Fruit fly (Drosophila melanogaster) whole organism, embryonic: ENCODE data around the gene Rrp1.

Source experiments
- ATbp ChIP-seq: fragments of 200-800 bp; sonication (Bioruptor generic); optimal IDR thresholded peaks from 2 replicates; lab custom pipeline; 2017; ENCODE audit warnings: missing biosample characterization, mild to moderate bottlenecking, missing genetic modification characterization, missing genetic modification reagents
- Adf1 ChIP-seq: fragments of 200-800 bp; sonication (Bioruptor generic); IDR thresholded peaks from 2 replicates; pipeline ENCODE4 v1.3.6; 2022; ENCODE audit warnings: missing biosample characterization, missing genetic modification characterization
- Awh ChIP-seq: fragments of 200-800 bp; sonication (Bioruptor generic); IDR thresholded peaks from 2 replicates; pipeline ENCODE4, ENCODE4 v1.3.6; 2022; ENCODE audit warnings: missing biosample characterization, missing genetic modification characterization
- CG10431 ChIP-seq: fragments of 200-800 bp; sonication (Bioruptor generic); optimal IDR thresholded peaks from 3 replicates; lab custom pipeline; 2018; ENCODE audit warnings: missing biosample characterization, mild to moderate bottlenecking, missing genetic modification characterization
- CG10565 ChIP-seq: fragments of 200-800 bp; sonication (Bioruptor generic); optimal IDR thresholded peaks from 3 replicates; lab custom pipeline; 2016; ENCODE audit warnings: missing biosample characterization, mild to moderate bottlenecking, missing genetic modification characterization
- CG11723 ChIP-seq: fragments of 200-800 bp; sonication (Bioruptor generic); optimal IDR thresholded peaks from 2 replicates; lab custom pipeline; 2017; ENCODE audit warnings: missing biosample characterization, mild to moderate bottlenecking, missing genetic modification characterization
- CG12104 ChIP-seq: fragments of 200-800 bp; sonication (Bioruptor generic); optimal IDR thresholded peaks from 3 replicates; lab custom pipeline; 2016; ENCODE audit warnings: missing biosample characterization, missing genetic modification characterization
- CG14014 ChIP-seq: fragments of 200-800 bp; sonication (Bioruptor generic); IDR thresholded peaks from 2 replicates; pipeline ENCODE4 v1.3.6; 2022; ENCODE audit warnings: missing biosample characterization, missing genetic modification characterization
- CG14667 ChIP-seq: fragments of 200-800 bp; sonication (Bioruptor generic); IDR thresholded peaks from 2 replicates; pipeline ENCODE4 v1.3.6; 2022; ENCODE audit warnings: missing biosample characterization, missing genetic modification characterization
- CG14710 ChIP-seq: fragments of 200-800 bp; sonication (Bioruptor generic); optimal IDR thresholded peaks from 3 replicates; lab custom pipeline; 2019; ENCODE audit warnings: missing biosample characterization, mild to moderate bottlenecking, missing genetic modification characterization, moderate library complexity
- CG1602 ChIP-seq: fragments of 200-800 bp; sonication (Bioruptor generic); optimal IDR thresholded peaks from 3 replicates; lab custom pipeline; 2016; ENCODE audit warnings: missing biosample characterization, missing genetic modification characterization
- CG1603 ChIP-seq: fragments of 200-800 bp; sonication (Bioruptor generic); optimal IDR thresholded peaks from 2 replicates; lab custom pipeline; 2019; ENCODE audit warnings: missing biosample characterization, mild to moderate bottlenecking, missing genetic modification characterization, moderate library complexity
- CG17612 ChIP-seq: fragments of 200-800 bp; sonication (Bioruptor generic); IDR thresholded peaks from 2 replicates; pipeline ENCODE4 v1.3.6; 2022; ENCODE audit warnings: missing biosample characterization, missing genetic modification characterization
- CG2199 ChIP-seq: fragments of 200-800 bp; sonication (Bioruptor generic); IDR thresholded peaks from 3 replicates; pipeline ENCODE4 v1.3.6; 2022; ENCODE audit warnings: missing biosample characterization, missing genetic modification characterization
- CG31365 ChIP-seq: fragments of 200-800 bp; sonication (Bioruptor generic); optimal IDR thresholded peaks from 2 replicates; lab custom pipeline; 2018; ENCODE audit warnings: missing biosample characterization, mild to moderate bottlenecking, missing genetic modification characterization
- CG31388 ChIP-seq: fragments of 200-800 bp; sonication (Bioruptor generic); optimal IDR thresholded peaks from 2 replicates; lab custom pipeline; 2016; ENCODE audit warnings: missing biosample characterization, missing genetic modification characterization
- CG33557 ChIP-seq: fragments of 200-800 bp; sonication (Bioruptor generic); optimal IDR thresholded peaks from 2 replicates; lab custom pipeline; 2019; ENCODE audit warnings: missing biosample characterization, mild to moderate bottlenecking, missing genetic modification characterization, moderate library complexity
- CG4424 ChIP-seq: fragments of 200-800 bp; sonication (Bioruptor generic); optimal IDR thresholded peaks from 3 replicates; lab custom pipeline; 2016; ENCODE audit warnings: missing biosample characterization, missing genetic modification characterization
- CG4730 ChIP-seq: fragments of 200-800 bp; sonication (Bioruptor generic); IDR thresholded peaks from 2 replicates; pipeline ENCODE4 v1.3.6; 2022; ENCODE audit warnings: missing biosample characterization, missing genetic modification characterization
- CG6813 ChIP-seq: fragments of 200-800 bp; sonication (Bioruptor generic); optimal IDR thresholded peaks from 2 replicates; lab custom pipeline; 2017; ENCODE audit warnings: missing biosample characterization, missing genetic modification characterization, mild to moderate bottlenecking, moderate library complexity, missing genetic modification reagents
- CG7357 ChIP-seq: fragments of 200-800 bp; sonication (Bioruptor generic); IDR thresholded peaks from 3 replicates; pipeline ENCODE4 v1.3.6; 2022; ENCODE audit warnings: missing biosample characterization, missing genetic modification characterization
- CG9437 ChIP-seq: fragments of 200-800 bp; sonication (Bioruptor generic); optimal IDR thresholded peaks from 2 replicates; lab custom pipeline; 2018; ENCODE audit warnings: missing biosample characterization, mild to moderate bottlenecking, missing genetic modification characterization
- D ChIP-seq, 2 experiments: fragments of 200-800 bp in 1 of 2; fragments of >200 bp in 1 of 2; sonication (Bioruptor generic) in 1 of 2; optimal IDR thresholded peaks; 2 replicates in 1 of 2; 3 replicates in 1 of 2; lab custom pipeline; 2017; ENCODE audit warnings: mild to moderate bottlenecking in 1 of 2, missing biosample characterization in 1 of 2, missing genetic modification characterization in 1 of 2, missing genetic modification reagents in 1 of 2
- Dad ChIP-seq: fragments of 200-800 bp; sonication (Bioruptor generic); optimal IDR thresholded peaks from 3 replicates; lab custom pipeline; 2016; ENCODE audit warnings: missing biosample characterization, missing genetic modification characterization
- Dbx ChIP-seq: fragments of 200-800 bp; sonication (Bioruptor generic); IDR thresholded peaks from 3 replicates; pipeline ENCODE4 v1.3.6; 2022; ENCODE audit warnings: missing biosample characterization, missing genetic modification characterization
- Dp ChIP-seq: fragments of 200-800 bp; sonication (Bioruptor generic); optimal IDR thresholded peaks from 2 replicates; lab custom pipeline; 2018; ENCODE audit warnings: missing biosample characterization, mild to moderate bottlenecking, missing genetic modification characterization, moderate library complexity
- Eip74EF ChIP-seq, 2 experiments: fragments of 200-800 bp in 1 of 2; fragments of >200 bp in 1 of 2; sonication (Bioruptor generic) in 1 of 2; optimal IDR thresholded peaks; 2 replicates each; lab custom pipeline; 2017 to 2019; ENCODE audit warnings: missing biosample characterization in 2 of 2, missing genetic modification characterization in 2 of 2, mild to moderate bottlenecking in 1 of 2, moderate library complexity in 1 of 2
- Fer3 ChIP-seq: fragments of 200-800 bp; sonication (Bioruptor generic); optimal IDR thresholded peaks from 2 replicates; lab custom pipeline; 2018; ENCODE audit warnings: missing biosample characterization, mild to moderate bottlenecking, missing genetic modification characterization, moderate library complexity
- Gsc ChIP-seq: fragments of 200-800 bp; sonication (Bioruptor generic); IDR thresholded peaks from 2 replicates; pipeline ENCODE4 v1.3.6; 2022; ENCODE audit warnings: missing biosample characterization, missing genetic modification characterization
- H2.0 ChIP-seq: fragments of 200-800 bp; sonication (Bioruptor generic); IDR thresholded peaks from 2 replicates; pipeline ENCODE4 v1.3.6; 2022; ENCODE audit warnings: missing biosample characterization, missing genetic modification characterization
- HmgZ ChIP-seq: fragments of 200-800 bp; sonication (Bioruptor generic); optimal IDR thresholded peaks from 2 replicates; lab custom pipeline; 2018; ENCODE audit warnings: missing biosample characterization, mild to moderate bottlenecking, missing genetic modification characterization
- Kr ChIP-seq: fragments of 200-800 bp; sonication (Bioruptor generic); optimal IDR thresholded peaks from 2 replicates; lab custom pipeline; 2017; ENCODE audit warnings: missing biosample characterization, mild to moderate bottlenecking, missing genetic modification characterization
- Lhr ChIP-seq: fragments of 200-800 bp; sonication (Bioruptor generic); optimal IDR thresholded peaks from 3 replicates; lab custom pipeline; 2017; ENCODE audit warnings: mild to moderate bottlenecking, missing biosample characterization, missing genetic modification reagents, missing genetic modification characterization
- Lpt ChIP-seq: fragments of >200 bp; optimal IDR thresholded peaks from 2 replicates; lab custom pipeline; 2018; ENCODE audit warnings: missing biosample characterization, missing genetic modification characterization
- Myb ChIP-seq: fragments of 200-800 bp; sonication (Bioruptor generic); optimal IDR thresholded peaks from 2 replicates; lab custom pipeline; 2016; ENCODE audit warnings: missing biosample characterization, missing genetic modification characterization
- Nf-YC ChIP-seq: fragments of 200-800 bp; optimal IDR thresholded peaks from 3 replicates; lab custom pipeline; 2019; ENCODE audit warnings: missing biosample characterization, mild to moderate bottlenecking, missing genetic modification characterization, moderate library complexity
- Optix ChIP-seq: fragments of 200-800 bp; sonication (Bioruptor generic); IDR thresholded peaks from 3 replicates; pipeline ENCODE4 v1.3.6; 2022; ENCODE audit warnings: missing biosample characterization, missing genetic modification characterization
- da ChIP-seq: fragments of 200-800 bp; sonication (Bioruptor generic); optimal IDR thresholded peaks from 2 replicates; lab custom pipeline; 2016; ENCODE audit warnings: missing biosample characterization, missing genetic modification characterization
- hb ChIP-seq: fragments of 200-800 bp; sonication (Bioruptor generic); IDR thresholded peaks from 3 replicates; pipeline ENCODE4 v1.3.6; 2022; ENCODE audit warnings: missing biosample characterization, missing genetic modification characterization; ENCODE audit not compliant: partially characterized antibody
- insv ChIP-seq, 2 experiments: fragments of 200-800 bp; sonication (Bioruptor generic); optimal IDR thresholded peaks; 3 replicates each; lab custom pipeline; 2016 to 2018; ENCODE audit warnings: missing biosample characterization in 2 of 2, missing genetic modification characterization in 2 of 2
- lmd ChIP-seq: fragments of 200-800 bp; sonication (Bioruptor generic); IDR thresholded peaks from 2 replicates; pipeline ENCODE4 v1.3.6; 2022; ENCODE audit warnings: missing biosample characterization, missing genetic modification characterization
- mirr ChIP-seq: fragments of 200-800 bp; sonication (Bioruptor generic); optimal IDR thresholded peaks from 3 replicates; lab custom pipeline; 2018; ENCODE audit warnings: missing biosample characterization, mild to moderate bottlenecking, missing genetic modification characterization
- sc ChIP-seq, 3 experiments: fragments of >200 bp in 2 of 3; fragments of 200-800 bp in 1 of 3; sonication (Bioruptor generic) in 1 of 3; optimal IDR thresholded peaks; 2 replicates in 2 of 3; 3 replicates in 1 of 3; lab custom pipeline; 2017; ENCODE audit warnings: mild to moderate bottlenecking in 1 of 3, missing biosample characterization in 1 of 3, missing genetic modification characterization in 1 of 3, missing genetic modification reagents in 1 of 3
- sima ChIP-seq: fragments of 200-800 bp; sonication (Bioruptor generic); optimal IDR thresholded peaks from 2 replicates; lab custom pipeline; 2016; ENCODE audit warnings: missing biosample characterization, missing genetic modification characterization
- stc ChIP-seq: fragments of 200-800 bp; sonication (Bioruptor generic); IDR thresholded peaks from 2 replicates; pipeline ENCODE4 v1.3.6; 2022; ENCODE audit warnings: missing biosample characterization, missing genetic modification characterization
- tap ChIP-seq: fragments of 200-800 bp; optimal IDR thresholded peaks from 3 replicates; lab custom pipeline; 2019; ENCODE audit warnings: missing biosample characterization, mild to moderate bottlenecking, missing genetic modification characterization, moderate library complexity
- toy ChIP-seq: fragments of 200-800 bp; sonication (Bioruptor generic); IDR thresholded peaks from 2 replicates; pipeline ENCODE4 v1.3.6; 2022; ENCODE audit warnings: missing biosample characterization, missing genetic modification characterization
- vnd ChIP-seq: fragments of 200-800 bp; sonication (Bioruptor generic); IDR thresholded peaks from 3 replicates; pipeline ENCODE4 v1.3.6; 2022; ENCODE audit warnings: missing biosample characterization, missing genetic modification characterization; ENCODE audit not compliant: partially characterized antibody

Rrp1 gene

dm6 chr2L:2987681-2988381 lies 15.5 kb upstream of the Rrp1 start, which contains the start of the genes Chd1 and Bem46 (continued):
- TF ChIP-seq Lhr (GFP tag; lab: Kevin White, UChicago): no peak
- no peak for TF ChIP-seq Dp (GFP tag; lab: Kevin White, UChicago)
- TF ChIP-seq vnd: no peak
- peak; percentile 86 for TF ChIP-seq CG4730 (GFP tag; lab: Robert Waterston, UW)
- TF ChIP-seq CG6813: peak; percentile 60
- peak; percentile 19 for TF ChIP-seq CG10565 (GFP tag; lab: Kevin White, UChicago)
- peak; percentile 86 for TF ChIP-seq Fer3 (tag; lab: Kevin White, UChicago)
- TF ChIP-seq H2.0: peak; percentile 79
- TF ChIP-seq CG1603: peak; percentile 72
- TF ChIP-seq insv (GFP tag; optimal IDR thresholded peaks at IDR 0.05; lab: Kevin White, UChicago): peak in 1 of 2 experiments; percentile 54
- TF ChIP-seq HmgZ: peak; percentile 74
- peak; percentile 48 for TF ChIP-seq Dad (GFP tag; lab: Kevin White, UChicago)
- peak; percentile 80 for TF ChIP-seq CG12104
- no peak for TF ChIP-seq Lpt (GFP tag; lab: Kevin White, UChicago)
- TF ChIP-seq ATbp (GFP tag; lab: Kevin White, UChicago): no peak
- TF ChIP-seq lmd (GFP tag; lab: Robert Waterston, UW): peak; percentile 90
- peak; percentile 35 for TF ChIP-seq Myb
- peak; percentile 35; the same call in 1 of the 2 replicates for TF ChIP-seq stc (GFP tag; lab: Robert Waterston, UW)
- peak; percentile 91 for TF ChIP-seq CG14710
- TF ChIP-seq CG17612 (GFP tag; lab: Robert Waterston, UW): peak; percentile 77
- peak; percentile 83 for TF ChIP-seq Nf-YC (tag; lab: Kevin White, UChicago)
- peak; percentile 70 for TF ChIP-seq CG10431
- TF ChIP-seq Optix (GFP tag; lab: Robert Waterston, UW): 0 out of 3 replicates have a peak, but pooled peaks have one; percentile 41
- TF ChIP-seq Eip74EF (GFP tag; optimal IDR thresholded peaks at IDR 0.05; lab: Kevin White, UChicago): no peak
- TF ChIP-seq hb (GFP tag; lab: Robert Waterston, UW): no peak
- TF ChIP-seq CG9437 (GFP tag; lab: Kevin White, UChicago): peak; percentile 83
- TF ChIP-seq Dbx (GFP tag; lab: Robert Waterston, UW): peak; percentile 89
- TF ChIP-seq Kr (GFP tag; lab: Kevin White, UChicago): no peak
- TF ChIP-seq sima (GFP tag; lab: Kevin White, UChicago): no peak
- peak; percentile 89 for TF ChIP-seq CG4424 (GFP tag; lab: Kevin White, UChicago)
- TF ChIP-seq Adf1 (GFP tag; lab: Robert Waterston, UW): peak; percentile 40; the same call in 1 of the 2 replicates
- TF ChIP-seq CG31388 (GFP tag; lab: Kevin White, UChicago): peak; percentile 11
- no peak for TF ChIP-seq D (optimal IDR thresholded peaks at IDR 0.05; lab: Kevin White, UChicago)
- peak; percentile 70 for TF ChIP-seq D (GFP tag; optimal IDR thresholded peaks at IDR 0.05; lab: Kevin White, UChicago)
- TF ChIP-seq CG1602 (GFP tag; lab: Kevin White, UChicago): peak; percentile 88
- peak; percentile 75 for TF ChIP-seq Awh (GFP tag; lab: Robert Waterston, UW)
- TF ChIP-seq Gsc (GFP tag; lab: Robert Waterston, UW): peak; percentile 48; the same call in 1 of the 2 replicates
- peak; percentile 64; the same call in 1 of the 3 replicates for TF ChIP-seq CG7357 (GFP tag; lab: Robert Waterston, UW)
- TF ChIP-seq CG11723 (GFP tag; lab: Kevin White, UChicago): no peak
- no peak for TF ChIP-seq sc (optimal IDR thresholded peaks at IDR 0.05; lab: Kevin White, UChicago)
- TF ChIP-seq sc (GFP tag; optimal IDR thresholded peaks at IDR 0.05; lab: Kevin White, UChicago): no peak
- TF ChIP-seq CG31365 (tag; lab: Kevin White, UChicago): no peak
- no peak for TF ChIP-seq toy (GFP tag; lab: Robert Waterston, UW)
- no peak for TF ChIP-seq da (GFP tag; lab: Kevin White, UChicago)
- peak; percentile 84 for TF ChIP-seq CG14014 (GFP tag; lab: Robert Waterston, UW)
- TF ChIP-seq CG33557: peak; percentile 73
- peak; percentile 83 for TF ChIP-seq CG14667
- peak; percentile 15 for TF ChIP-seq mirr (GFP tag; lab: Kevin White, UChicago)
- TF ChIP-seq CG2199 (GFP tag; lab: Robert Waterston, UW): no peak
- TF ChIP-seq tap (tag; lab: Kevin White, UChicago): no peak
